Worm (Caenorhabditis elegans): Measurements from ENCODE around the gene mfsd-8.

mfsd-8 gene

DNA sequence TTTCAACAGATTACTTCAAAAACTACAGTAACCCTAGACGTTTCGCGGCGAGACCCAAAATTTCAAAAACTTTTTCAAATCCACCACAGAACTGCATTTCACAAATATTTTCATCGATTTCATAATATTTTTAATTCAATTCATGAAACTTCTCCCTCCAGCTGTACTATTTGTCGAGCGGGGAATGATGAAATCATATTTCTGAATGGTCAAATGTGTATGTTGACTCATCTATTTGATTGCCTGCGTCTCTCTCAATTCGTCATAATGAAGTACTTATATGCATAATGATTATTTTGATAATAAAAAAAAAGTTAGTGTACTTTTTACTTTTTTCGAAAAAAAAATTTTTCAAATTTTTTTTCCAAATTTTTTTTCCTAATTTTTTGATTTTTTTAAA, 24.2 kb downstream of the mfsd-8 start (continued):
- no peak for TF ChIP-seq mep-1 (tag; optimal IDR thresholded peaks at IDR 0.05)
- TF ChIP-seq mdl-1 (tag; optimal IDR thresholded peaks at IDR 0.05), result no peak
- TF ChIP-seq Y48G9A.11 (GFP tag; IDR thresholded peaks at IDR 0.05), result no peak
- no peak for TF ChIP-seq saeg-2 (GFP tag; IDR thresholded peaks at IDR 0.05)
- no peak for TF ChIP-seq nhr-41 (GFP tag; IDR thresholded peaks at IDR 0.05)
- TF ChIP-seq Y105C5A.15 (GFP tag; IDR thresholded peaks at IDR 0.05), result no peak
- TF ChIP-seq zfp-2 (tag; optimal IDR thresholded peaks at IDR 0.05), result no peak
- no peak for TF ChIP-seq nhr-237 (tag; optimal IDR thresholded peaks at IDR 0.05)
- no peak for TF ChIP-seq ceh-28 (tag; optimal IDR thresholded peaks at IDR 0.05)
- no peak for TF ChIP-seq spr-1 (tag; optimal IDR thresholded peaks at IDR 0.05)
- TF ChIP-seq nhr-6 (tag; optimal IDR thresholded peaks at IDR 0.05), result peak; percentile 75
- TF ChIP-seq aha-1 (tag), result no peak
- no peak for TF ChIP-seq unc-62 (GFP tag; optimal IDR thresholded peaks at IDR 0.05 in 1 of 2)
- no peak for TF ChIP-seq unc-62 (tag; optimal IDR thresholded peaks at IDR 0.05)
- no peak for TF ChIP-seq egl-43 (GFP tag; IDR thresholded peaks at IDR 0.05)
- TF ChIP-seq zfp-3 (GFP tag; conservative IDR thresholded peaks at IDR 0.05), result no peak
- TF ChIP-seq nhr-28 (tag; optimal IDR thresholded peaks at IDR 0.05), result peak; percentile 15
- no peak for TF ChIP-seq dmd-6 (GFP tag; IDR thresholded peaks at IDR 0.05)
- TF ChIP-seq hif-1 (tag; optimal IDR thresholded peaks at IDR 0.05), result no peak

DNA sequence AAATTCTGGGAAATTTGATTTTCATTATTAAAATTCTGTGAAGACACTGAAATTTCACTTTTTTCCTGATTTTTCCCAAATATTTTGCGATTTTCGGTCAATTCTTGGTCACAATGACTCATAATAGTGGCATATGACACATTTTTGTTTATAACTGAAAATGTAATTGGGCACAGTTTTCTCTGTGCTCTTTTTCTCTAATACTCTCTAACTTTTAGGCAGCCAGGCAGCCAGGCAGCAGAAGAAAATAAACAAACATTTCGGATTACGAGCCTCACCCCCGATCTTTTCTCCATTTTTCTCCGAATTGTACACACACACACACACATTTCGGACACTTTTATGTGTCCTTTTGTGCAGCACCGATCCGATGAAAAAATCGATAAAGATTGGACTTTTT, 25.3 kb downstream of the mfsd-8 start:
- no peak for TF ChIP-seq spr-1 (tag; optimal IDR thresholded peaks at IDR 0.05)
- no peak for TF ChIP-seq nhr-11 (tag; optimal IDR thresholded peaks at IDR 0.05)
- no peak for TF ChIP-seq tag-97 (GFP tag; IDR thresholded peaks at IDR 0.05)
- peak; percentile 11 for TF ChIP-seq mes-2 (tag; optimal IDR thresholded peaks at IDR 0.05; ENCODE audit: poor library complexity, severe bottlenecking)
- TF ChIP-seq ztf-11 (tag; optimal IDR thresholded peaks at IDR 0.05), result no peak
- no peak for TF ChIP-seq nhr-41 (GFP tag; IDR thresholded peaks at IDR 0.05)
- TF ChIP-seq lin-29 (GFP tag; IDR thresholded peaks at IDR 0.05), result no peak
- no peak for TF ChIP-seq pha-4 (GFP tag; IDR thresholded peaks at IDR 0.05)
- peak; percentile 90 for TF ChIP-seq pha-4 (tag; optimal IDR thresholded peaks at IDR 0.05)
- no peak for TF ChIP-seq arid-1 (GFP tag; conservative IDR thresholded peaks at IDR 0.05)
- no peak for TF ChIP-seq sdz-12 (GFP tag; optimal IDR thresholded peaks at IDR 0.05)
- TF ChIP-seq zag-1 (tag; optimal IDR thresholded peaks at IDR 0.05), result no peak
- TF ChIP-seq daf-12 (tag; optimal IDR thresholded peaks at IDR 0.05), result no peak
- TF ChIP-seq aly-2 (tag; optimal IDR thresholded peaks at IDR 0.05), result no peak
- no peak for TF ChIP-seq Y75B8A.6 (GFP tag; IDR thresholded peaks at IDR 0.05)
- no peak for TF ChIP-seq lin-1 (GFP tag; IDR thresholded peaks at IDR 0.05)
- no peak for TF ChIP-seq nhr-76 (tag; optimal IDR thresholded peaks at IDR 0.05)
- no peak for TF ChIP-seq ceh-20 (GFP tag; IDR thresholded peaks at IDR 0.05)
- TF ChIP-seq jun-1 (tag; optimal IDR thresholded peaks at IDR 0.05), result no peak
- TF ChIP-seq nhr-28 (tag; optimal IDR thresholded peaks at IDR 0.05), result peak; percentile 15
- TF ChIP-seq F26F4.8 (GFP tag; conservative IDR thresholded peaks at IDR 0.05), result no peak
- TF ChIP-seq daf-16 (GFP tag; optimal IDR thresholded peaks at IDR 0.05), result no peak
- peak; percentile 42 for TF ChIP-seq daf-16 (tag; optimal IDR thresholded peaks at IDR 0.05)
- TF ChIP-seq mxl-3 (GFP tag; optimal IDR thresholded peaks at IDR 0.05), result no peak
- peak; percentile 48 for TF ChIP-seq dve-1 (tag; optimal IDR thresholded peaks at IDR 0.05; ENCODE audit: insufficient read depth)
- TF ChIP-seq nhr-237 (tag; optimal IDR thresholded peaks at IDR 0.05), result no peak
- no peak for TF ChIP-seq daf-8 (GFP tag; IDR thresholded peaks at IDR 0.05)
- TF ChIP-seq unc-62 (GFP tag; optimal IDR thresholded peaks at IDR 0.05 in 1 of 2), result no peak
- TF ChIP-seq unc-62 (tag; optimal IDR thresholded peaks at IDR 0.05), result no peak
- peak; percentile 57 for TF ChIP-seq nhr-6 (tag; optimal IDR thresholded peaks at IDR 0.05)
- no peak for TF ChIP-seq egl-27 (tag; optimal IDR thresholded peaks at IDR 0.05)
- no peak for TF ChIP-seq zip-11 (GFP tag; IDR thresholded peaks at IDR 0.05)
- no peak for TF ChIP-seq dpl-1 (GFP tag; optimal IDR thresholded peaks at IDR 0.05)
- TF ChIP-seq daf-19 (GFP tag; conservative IDR thresholded peaks at IDR 0.05), result no peak
- TF ChIP-seq dmd-9 (GFP tag; IDR thresholded peaks at IDR 0.05), result no peak
- no peak for TF ChIP-seq tra-1 (GFP tag; IDR thresholded peaks at IDR 0.05)
- no peak for TF ChIP-seq ceh-82 (tag; optimal IDR thresholded peaks at IDR 0.05)
- TF ChIP-seq madf-9 (GFP tag; conservative IDR thresholded peaks at IDR 0.05), result no peak
- no peak for TF ChIP-seq skn-1 (tag; optimal IDR thresholded peaks at IDR 0.05)
- no peak for TF ChIP-seq php-3 (GFP tag; IDR thresholded peaks at IDR 0.05)

All from whole organism, L4 larva.